Fruit fly (Drosophila melanogaster) whole organism, embryonic: ENCODE data around the gene CG14537.

Experiments used
- Atf3 ChIP-seq: fragments of 200-800 bp; sonication (Bioruptor generic); optimal IDR thresholded peaks from 3 replicates; lab custom pipeline; 2016; ENCODE audit warnings: missing biosample characterization, missing genetic modification characterization
- B-H2 ChIP-seq: fragments of 200-800 bp; sonication (Bioruptor generic); optimal IDR thresholded peaks from 2 replicates; lab custom pipeline; 2018; ENCODE audit warnings: missing biosample characterization, mild to moderate bottlenecking, missing genetic modification characterization
- Bgb ChIP-seq: fragments of 200-800 bp; sonication (Bioruptor generic); IDR thresholded peaks from 2 replicates; pipeline ENCODE4 v1.3.6; 2022; ENCODE audit warnings: missing biosample characterization, missing genetic modification characterization; ENCODE audit not compliant: partially characterized antibody
- CG10274 ChIP-seq: fragments of 200-800 bp; sonication (Bioruptor generic); optimal IDR thresholded peaks from 3 replicates; lab custom pipeline; 2017; ENCODE audit warnings: missing biosample characterization, mild to moderate bottlenecking, missing genetic modification characterization
- CG10543 ChIP-seq: fragments of 200-800 bp; sonication (Bioruptor generic); optimal IDR thresholded peaks from 3 replicates; lab custom pipeline; 2017; ENCODE audit warnings: missing biosample characterization, mild to moderate bottlenecking, missing genetic modification characterization, moderate library complexity
- CG10654 ChIP-seq: fragments of 200-800 bp; sonication (Bioruptor generic); optimal IDR thresholded peaks from 2 replicates; lab custom pipeline; 2016; ENCODE audit warnings: missing biosample characterization, missing genetic modification characterization
- CG10959 ChIP-seq: fragments of 200-800 bp; sonication (Bioruptor generic); IDR thresholded peaks from 2 replicates; pipeline ENCODE4 v1.3.6; 2022; ENCODE audit warnings: missing biosample characterization, missing genetic modification characterization
- CG13424 ChIP-seq: fragments of 200-800 bp; sonication (Bioruptor generic); optimal IDR thresholded peaks from 2 replicates; lab custom pipeline; 2019; ENCODE audit warnings: missing biosample characterization, mild to moderate bottlenecking, missing genetic modification characterization, moderate library complexity
- CG14050 ChIP-seq: fragments of 200-800 bp; sonication (Bioruptor generic); IDR thresholded peaks from 3 replicates; pipeline ENCODE4 v1.3.6; 2022; ENCODE audit warnings: missing biosample characterization, missing genetic modification characterization
- CG15011 ChIP-seq: fragments of 200-800 bp; sonication (Bioruptor generic); optimal IDR thresholded peaks from 3 replicates; lab custom pipeline; 2018; ENCODE audit warnings: missing biosample characterization, mild to moderate bottlenecking, missing genetic modification characterization
- CG2116 ChIP-seq: fragments of 200-800 bp; sonication (Bioruptor generic); optimal IDR thresholded peaks from 3 replicates; lab custom pipeline; 2018; ENCODE audit warnings: missing biosample characterization, mild to moderate bottlenecking, missing genetic modification characterization
- CG2129 ChIP-seq: fragments of 200-800 bp; sonication (Bioruptor generic); IDR thresholded peaks from 2 replicates; pipeline ENCODE4 v1.3.6; 2022; ENCODE audit warnings: missing biosample characterization, missing genetic modification characterization; ENCODE audit not compliant: partially characterized antibody
- CG30403 ChIP-seq: fragments of 200-800 bp; sonication (Bioruptor generic); optimal IDR thresholded peaks from 3 replicates; lab custom pipeline; 2016; ENCODE audit warnings: missing biosample characterization, missing genetic modification characterization
- CG32767 ChIP-seq: fragments of 200-800 bp; sonication (Bioruptor generic); IDR thresholded peaks from 2 replicates; pipeline ENCODE4 v1.3.6; 2022; ENCODE audit warnings: missing biosample characterization, missing genetic modification characterization
- CG4707 ChIP-seq: fragments of 200-800 bp; sonication (Bioruptor generic); optimal IDR thresholded peaks from 2 replicates; lab custom pipeline; 2018; ENCODE audit warnings: missing biosample characterization, mild to moderate bottlenecking, missing genetic modification characterization, moderate library complexity
- CG6654 ChIP-seq: fragments of 200-800 bp; sonication (Bioruptor generic); optimal IDR thresholded peaks from 2 replicates; lab custom pipeline; 2017; ENCODE audit warnings: missing biosample characterization, mild to moderate bottlenecking, missing genetic modification characterization
- CG8359 ChIP-seq: fragments of 200-800 bp; sonication (Bioruptor generic); optimal IDR thresholded peaks from 2 replicates; lab custom pipeline; 2017; ENCODE audit warnings: missing biosample characterization, mild to moderate bottlenecking, missing genetic modification characterization, borderline replicate concordance
- Chrac-16 ChIP-seq: fragments of 200-800 bp; sonication (Bioruptor generic); optimal IDR thresholded peaks from 3 replicates; lab custom pipeline; 2016; ENCODE audit warnings: missing biosample characterization, missing genetic modification characterization
- Dek ChIP-seq: fragments of 200-800 bp; sonication (Bioruptor generic); optimal IDR thresholded peaks from 3 replicates; lab custom pipeline; 2019; ENCODE audit warnings: missing biosample characterization, mild to moderate bottlenecking, missing genetic modification characterization, moderate library complexity
- Dp ChIP-seq: fragments of 200-800 bp; sonication (Bioruptor generic); optimal IDR thresholded peaks from 2 replicates; lab custom pipeline; 2018; ENCODE audit warnings: missing biosample characterization, mild to moderate bottlenecking, missing genetic modification characterization, moderate library complexity
- Dref ChIP-seq: fragments of 200-800 bp; sonication (Bioruptor generic); IDR thresholded peaks from 2 replicates; pipeline ENCODE4 v1.3.6; 2022; ENCODE audit warnings: missing biosample characterization, missing genetic modification characterization
- Drgx ChIP-seq: fragments of 200-800 bp; sonication (Bioruptor generic); IDR thresholded peaks from 2 replicates; pipeline ENCODE4 v1.3.6; 2022; ENCODE audit warnings: missing biosample characterization, missing genetic modification characterization
- ERR ChIP-seq: fragments of 200-800 bp; sonication (Bioruptor generic); optimal IDR thresholded peaks from 2 replicates; lab custom pipeline; 2016; ENCODE audit warnings: missing biosample characterization, missing genetic modification characterization
- GATAe ChIP-seq: fragments of 200-800 bp; sonication (Bioruptor generic); conservative IDR thresholded peaks from 2 replicates; pipeline ENCODE4 v1.3.6; 2022; ENCODE audit warnings: missing biosample characterization, missing genetic modification characterization
- Hand ChIP-seq: fragments of 200-800 bp; sonication (Bioruptor generic); optimal IDR thresholded peaks from 2 replicates; lab custom pipeline; 2017; ENCODE audit warnings: mild to moderate bottlenecking, missing biosample characterization, missing genetic modification reagents, missing genetic modification characterization
- Hr3 ChIP-seq: fragments of 200-800 bp; sonication (Bioruptor generic); optimal IDR thresholded peaks from 3 replicates; lab custom pipeline; 2016; ENCODE audit warnings: missing biosample characterization, missing genetic modification characterization
- Med ChIP-seq: fragments of 200-800 bp; sonication (Bioruptor generic); peaks from one replicate; lab custom pipeline; 2016; ENCODE audit warnings: missing biosample characterization, missing genetic modification characterization, mild to moderate bottlenecking, inconsistent platforms, moderate library complexity
- Oaz ChIP-seq: fragments of 200-800 bp; sonication (Bioruptor generic); IDR thresholded peaks from 2 replicates; pipeline ENCODE4 v1.3.6; 2022; ENCODE audit warnings: missing biosample characterization, missing genetic modification characterization
- Ptx1 ChIP-seq: fragments of 200-800 bp; sonication (Bioruptor generic); IDR thresholded peaks from 2 replicates; pipeline ENCODE4 v1.3.6; 2022; ENCODE audit warnings: missing biosample characterization, missing genetic modification characterization
- Rfx ChIP-seq: fragments of 200-800 bp; sonication (Bioruptor generic); IDR thresholded peaks from 2 replicates; pipeline ENCODE4 v1.3.6; 2022; ENCODE audit warnings: missing biosample characterization, missing genetic modification characterization
- Sox100B ChIP-seq: fragments of 200-800 bp; sonication (Bioruptor generic); optimal IDR thresholded peaks from 3 replicates; lab custom pipeline; 2018; ENCODE audit warnings: missing biosample characterization, mild to moderate bottlenecking, missing genetic modification characterization
- YL-1 ChIP-seq: fragments of 200-800 bp; sonication (Bioruptor generic); optimal IDR thresholded peaks from 3 replicates; lab custom pipeline; 2017; ENCODE audit warnings: missing biosample characterization, mild to moderate bottlenecking, missing genetic modification characterization
- bsh ChIP-seq, 2 experiments: fragments of 200-800 bp; sonication (Bioruptor generic); optimal IDR thresholded peaks; 2 replicates each; lab custom pipeline; 2017 to 2018; ENCODE audit warnings: mild to moderate bottlenecking in 2 of 2, missing biosample characterization in 2 of 2, missing genetic modification characterization in 2 of 2, moderate library complexity in 1 of 2
- btn ChIP-seq: fragments of 200-800 bp; sonication (Bioruptor generic); optimal IDR thresholded peaks from 2 replicates; lab custom pipeline; 2016; ENCODE audit warnings: missing biosample characterization, missing genetic modification characterization
- crol ChIP-seq: fragments of 200-800 bp; sonication (Bioruptor generic); IDR thresholded peaks from 2 replicates; pipeline ENCODE4 v1.3.6; 2022; ENCODE audit warnings: missing biosample characterization, missing genetic modification characterization
- da ChIP-seq: fragments of 200-800 bp; sonication (Bioruptor generic); optimal IDR thresholded peaks from 2 replicates; lab custom pipeline; 2016; ENCODE audit warnings: missing biosample characterization, missing genetic modification characterization
- dpn ChIP-seq, 2 experiments: fragments of 200-800 bp; sonication (Bioruptor generic); optimal IDR thresholded peaks; 3 replicates each; lab custom pipeline; 2016; ENCODE audit warnings: missing biosample characterization in 2 of 2, missing genetic modification characterization in 2 of 2
- gsb-n ChIP-seq: fragments of 200-800 bp; sonication (Bioruptor generic); optimal IDR thresholded peaks from 3 replicates; lab custom pipeline; 2018; ENCODE audit warnings: missing biosample characterization, mild to moderate bottlenecking, missing genetic modification characterization
- jigr1 ChIP-seq: fragments of 200-800 bp; sonication (Bioruptor generic); IDR thresholded peaks from 3 replicates; pipeline ENCODE4 v1.3.6; 2022; ENCODE audit warnings: missing biosample characterization, missing genetic modification characterization
- ken ChIP-seq: fragments of 200-800 bp; sonication (Bioruptor generic); IDR thresholded peaks from 3 replicates; pipeline ENCODE4 v1.3.6; 2022; ENCODE audit warnings: missing biosample characterization, missing genetic modification characterization
- lbe ChIP-seq: fragments of 200-800 bp; sonication (Bioruptor generic); optimal IDR thresholded peaks from 2 replicates; lab custom pipeline; 2016; ENCODE audit warnings: missing biosample characterization, mild to moderate bottlenecking, missing genetic modification characterization
- luna ChIP-seq: fragments of 200-800 bp; sonication (Bioruptor generic); optimal IDR thresholded peaks from 2 replicates; lab custom pipeline; 2016; ENCODE audit warnings: missing biosample characterization, missing genetic modification characterization
- nau ChIP-seq: fragments of 200-800 bp; sonication (Bioruptor generic); optimal IDR thresholded peaks from 3 replicates; lab custom pipeline; 2017; ENCODE audit warnings: missing biosample characterization, mild to moderate bottlenecking, missing genetic modification characterization, missing genetic modification reagents
- phol ChIP-seq: fragments of 200-800 bp; sonication (Bioruptor generic); optimal IDR thresholded peaks from 3 replicates; lab custom pipeline; 2018; ENCODE audit warnings: missing biosample characterization, mild to moderate bottlenecking, missing genetic modification characterization, moderate library complexity
- ranshi ChIP-seq: fragments of 200-800 bp; sonication (Bioruptor generic); IDR thresholded peaks from 2 replicates; pipeline ENCODE4 v1.3.6; 2022; ENCODE audit warnings: missing biosample characterization, missing genetic modification characterization
- slp2 ChIP-seq: fragments of 200-800 bp; sonication (Bioruptor generic); optimal IDR thresholded peaks from 2 replicates; lab custom pipeline; 2016; ENCODE audit warnings: missing biosample characterization, missing genetic modification characterization
- ssp ChIP-seq: fragments of 200-800 bp; sonication (Bioruptor generic); IDR thresholded peaks from 2 replicates; pipeline ENCODE4 v1.3.6; 2022; ENCODE audit warnings: missing biosample characterization, missing genetic modification characterization
- tap ChIP-seq: fragments of 200-800 bp; optimal IDR thresholded peaks from 3 replicates; lab custom pipeline; 2019; ENCODE audit warnings: missing biosample characterization, mild to moderate bottlenecking, missing genetic modification characterization, moderate library complexity
- tgo ChIP-seq: fragments of 200-800 bp; sonication (Bioruptor generic); IDR thresholded peaks from 3 replicates; pipeline ENCODE4 v1.3.6; 2022; ENCODE audit warnings: missing biosample characterization, missing genetic modification characterization
- twi ChIP-seq: fragments of 200-800 bp; optimal IDR thresholded peaks from 2 replicates; lab custom pipeline; 2019; ENCODE audit warnings: missing biosample characterization, mild to moderate bottlenecking, missing genetic modification characterization, moderate library complexity
- z ChIP-seq: fragments of 200-800 bp; sonication (Bioruptor generic); IDR thresholded peaks from 3 replicates; pipeline ENCODE4 v1.3.6; 2022; ENCODE audit warnings: missing biosample characterization, missing genetic modification characterization
- zen ChIP-seq: fragments of 200-800 bp; sonication (Bioruptor generic); optimal IDR thresholded peaks from 3 replicates; lab custom pipeline; 2018; ENCODE audit warnings: missing biosample characterization, mild to moderate bottlenecking, missing genetic modification characterization, moderate library complexity

CG14537 gene

dm6 chr2L:7890654-7891114, 50.4 kb downstream of the CG14537 start, which contains the start of gene Spn28Db (continued):
- peak; percentile 20 for TF ChIP-seq B-H2 (GFP tag; lab: Kevin White, UChicago)
- no peak for TF ChIP-seq CG6654 (GFP tag; lab: Kevin White, UChicago)
- peak in 1 of 2 experiments; percentile 7 for TF ChIP-seq dpn (GFP tag; optimal IDR thresholded peaks at IDR 0.05; lab: Kevin White, UChicago)
- no peak for TF ChIP-seq CG14050 (GFP tag; lab: Robert Waterston, UW)
- no peak for TF ChIP-seq tap (tag; lab: Kevin White, UChicago)
- no peak for TF ChIP-seq jigr1 (GFP tag; lab: Robert Waterston, UW)
- TF ChIP-seq ssp (GFP tag; lab: Robert Waterston, UW) = no peak
- TF ChIP-seq twi (tag; lab: Kevin White, UChicago) = no peak
- no peak for TF ChIP-seq CG2116 (GFP tag; lab: Kevin White, UChicago)
- TF ChIP-seq CG10654 (GFP tag; lab: Kevin White, UChicago) = no peak
- TF ChIP-seq z (GFP tag; lab: Robert Waterston, UW) = no peak
- TF ChIP-seq Bgb (GFP tag; lab: Robert Waterston, UW) = peak; percentile 86
- peak; percentile 1 for TF ChIP-seq gsb-n (tag; lab: Kevin White, UChicago)
- no peak for TF ChIP-seq Sox100B (GFP tag; lab: Kevin White, UChicago)
- no peak for TF ChIP-seq da (GFP tag; lab: Kevin White, UChicago)
- TF ChIP-seq Rfx = no peak; the same call in 1 of the 2 replicates
- TF ChIP-seq ERR (GFP tag; lab: Kevin White, UChicago) = no peak
- no peak for TF ChIP-seq CG13424 (tag; lab: Kevin White, UChicago)
- TF ChIP-seq CG8359 = no peak
- no peak for TF ChIP-seq tgo (GFP tag; lab: Robert Waterston, UW)
- TF ChIP-seq CG15011 (GFP tag; lab: Kevin White, UChicago) = no peak
- TF ChIP-seq lbe = no peak
- no peak for TF ChIP-seq bsh (GFP tag; optimal IDR thresholded peaks at IDR 0.05; lab: Kevin White, UChicago)
- TF ChIP-seq Ptx1 (GFP tag; lab: Robert Waterston, UW) = no peak
- no peak for TF ChIP-seq luna
- no peak for TF ChIP-seq CG10959 (GFP tag; lab: Robert Waterston, UW)
- TF ChIP-seq ranshi (GFP tag; lab: Robert Waterston, UW) = no peak
- TF ChIP-seq Drgx (GFP tag; lab: Robert Waterston, UW) = no peak
- no peak for TF ChIP-seq CG32767 (GFP tag; lab: Robert Waterston, UW)
- no peak for TF ChIP-seq CG2129 (GFP tag; lab: Robert Waterston, UW)
- TF ChIP-seq ken = no peak
- TF ChIP-seq Oaz = no peak
- peak; percentile 65 for TF ChIP-seq zen
- no peak for TF ChIP-seq Hand (GFP tag; lab: Kevin White, UChicago)
- TF ChIP-seq CG30403 (GFP tag; lab: Kevin White, UChicago) = peak; percentile 25
- TF ChIP-seq phol (tag; lab: Kevin White, UChicago) = peak; percentile 11
- TF ChIP-seq YL-1 (GFP tag; lab: Kevin White, UChicago) = no peak
- TF ChIP-seq slp2 (GFP tag; lab: Kevin White, UChicago) = no peak
- no peak for TF ChIP-seq Hr3 (GFP tag; lab: Kevin White, UChicago)
- no peak for TF ChIP-seq Atf3 (GFP tag; lab: Kevin White, UChicago)
- TF ChIP-seq Dref (GFP tag; lab: Robert Waterston, UW) = no peak
- no peak for TF ChIP-seq CG4707 (GFP tag; lab: Kevin White, UChicago)
- TF ChIP-seq nau (GFP tag; lab: Kevin White, UChicago) = no peak
- no peak for TF ChIP-seq Chrac-16
- TF ChIP-seq Med (GFP tag; lab: Kevin White, UChicago) = peak; percentile 80
- peak; percentile 4 for TF ChIP-seq Dek (tag; lab: Kevin White, UChicago)
- TF ChIP-seq GATAe = no peak
- TF ChIP-seq crol = no peak
- peak; percentile 9 for TF ChIP-seq Dp
- TF ChIP-seq btn (GFP tag; lab: Kevin White, UChicago) = no peak
- no peak for TF ChIP-seq CG10543 (GFP tag; lab: Kevin White, UChicago)
- TF ChIP-seq CG10274 = no peak
